Worm (Caenorhabditis elegans): ENCODE results near the gene arx-6.

DNA sequence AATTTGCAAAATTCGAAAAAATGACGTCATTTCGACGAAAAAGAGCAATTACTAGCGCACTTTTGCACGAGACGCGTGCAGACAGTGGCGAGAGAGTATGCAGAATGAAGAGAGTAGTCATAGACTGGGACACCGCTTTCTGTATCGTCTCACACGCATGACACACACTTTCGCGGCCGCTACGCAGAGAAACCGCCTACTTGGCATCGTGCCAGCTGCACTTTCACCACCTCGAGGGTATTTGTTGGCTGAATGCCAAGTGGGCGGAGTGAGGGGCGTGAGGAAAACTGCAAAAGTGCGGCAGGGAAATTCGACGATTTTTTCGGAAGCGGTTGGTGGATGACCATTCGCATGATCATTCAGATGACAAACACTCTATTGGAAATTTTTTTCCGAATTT lies 21.3 kb downstream of the arx-6 start:
- TF ChIP-seq him-1 (tag; optimal IDR thresholded peaks at IDR 0.05) (peak; percentile 98), dao-5 (tag; optimal IDR thresholded peaks at IDR 0.05) (no peak), W03F9.2 (tag; optimal IDR thresholded peaks at IDR 0.05) (peak; percentile 95)

All from whole organism, L4/young adult.